Fruit fly (Drosophila melanogaster) whole organism, embryonic: ENCODE measurements around the gene CG13097.

ENCODE experiments used
- Blimp-1 ChIP-seq: fragments of 200-800 bp; sonication (Bioruptor generic); optimal IDR thresholded peaks from 3 replicates; lab custom pipeline; 2018; ENCODE audit warnings: missing biosample characterization, missing genetic modification characterization, mild to moderate bottlenecking, moderate library complexity, missing genetic modification reagents
- CG10959 ChIP-seq: fragments of 200-800 bp; sonication (Bioruptor generic); IDR thresholded peaks from 2 replicates; pipeline ENCODE4 v1.3.6; 2022; ENCODE audit warnings: missing biosample characterization, missing genetic modification characterization
- CG17328 ChIP-seq: fragments of 200-800 bp; sonication (Bioruptor generic); IDR thresholded peaks from 2 replicates; pipeline ENCODE4 v1.3.6; 2022; ENCODE audit warnings: missing biosample characterization, missing genetic modification characterization
- CG18476 ChIP-seq: fragments of 200-800 bp; sonication (Bioruptor generic); optimal IDR thresholded peaks from 2 replicates; lab custom pipeline; 2016; ENCODE audit warnings: missing biosample characterization, mild to moderate bottlenecking, missing genetic modification characterization
- CG31388 ChIP-seq: fragments of 200-800 bp; sonication (Bioruptor generic); optimal IDR thresholded peaks from 2 replicates; lab custom pipeline; 2016; ENCODE audit warnings: missing biosample characterization, missing genetic modification characterization
- CG4282 ChIP-seq: fragments of 200-800 bp; sonication (Bioruptor generic); optimal IDR thresholded peaks from 2 replicates; lab custom pipeline; 2016; ENCODE audit warnings: missing biosample characterization, missing genetic modification characterization
- CG4328 ChIP-seq: fragments of 200-800 bp; sonication (Bioruptor generic); optimal IDR thresholded peaks from 3 replicates; lab custom pipeline; 2017; ENCODE audit warnings: missing biosample characterization, missing genetic modification reagents, missing genetic modification characterization
- CG4360 ChIP-seq: fragments of 200-800 bp; sonication (Bioruptor generic); IDR thresholded peaks from 2 replicates; pipeline ENCODE4 v1.3.6; 2022; ENCODE audit warnings: missing biosample characterization, missing genetic modification characterization
- CG43689 ChIP-seq: fragments of 200-800 bp; sonication (Bioruptor generic); IDR thresholded peaks from 2 replicates; pipeline ENCODE4 v1.3.6; 2022; ENCODE audit warnings: missing biosample characterization, missing genetic modification characterization
- CG6654 ChIP-seq: fragments of 200-800 bp; sonication (Bioruptor generic); optimal IDR thresholded peaks from 2 replicates; lab custom pipeline; 2017; ENCODE audit warnings: missing biosample characterization, mild to moderate bottlenecking, missing genetic modification characterization
- CG7357 ChIP-seq: fragments of 200-800 bp; sonication (Bioruptor generic); IDR thresholded peaks from 3 replicates; pipeline ENCODE4 v1.3.6; 2022; ENCODE audit warnings: missing biosample characterization, missing genetic modification characterization
- CG7556 ChIP-seq: fragments of 200-800 bp; sonication (Bioruptor generic); optimal IDR thresholded peaks from 2 replicates; lab custom pipeline; 2017; ENCODE audit warnings: missing biosample characterization, mild to moderate bottlenecking, missing genetic modification characterization
- CHES-1-like ChIP-seq: fragments of 200-800 bp; sonication (Bioruptor generic); optimal IDR thresholded peaks from 2 replicates; lab custom pipeline; 2016; ENCODE audit warnings: missing biosample characterization, missing genetic modification characterization
- D ChIP-seq, 2 experiments: fragments of 200-800 bp in 1 of 2; fragments of >200 bp in 1 of 2; sonication (Bioruptor generic) in 1 of 2; optimal IDR thresholded peaks; 2 replicates in 1 of 2; 3 replicates in 1 of 2; lab custom pipeline; 2017; ENCODE audit warnings: mild to moderate bottlenecking in 1 of 2, missing biosample characterization in 1 of 2, missing genetic modification characterization in 1 of 2, missing genetic modification reagents in 1 of 2
- Deaf1 ChIP-seq: fragments of 200-800 bp; optimal IDR thresholded peaks from 3 replicates; lab custom pipeline; 2019; ENCODE audit warnings: missing biosample characterization, mild to moderate bottlenecking, missing genetic modification characterization, moderate library complexity
- Dip3 ChIP-seq: fragments of 200-800 bp; sonication (Bioruptor generic); optimal IDR thresholded peaks from 3 replicates; lab custom pipeline; 2016; ENCODE audit warnings: missing biosample characterization, missing genetic modification characterization
- Doc3 ChIP-seq: fragments of 200-800 bp; sonication (Bioruptor generic); IDR thresholded peaks from 3 replicates; pipeline ENCODE4 v1.3.6; 2022; ENCODE audit warnings: missing biosample characterization, missing genetic modification characterization; ENCODE audit not compliant: partially characterized antibody
- Elba2 ChIP-seq: fragments of 200-800 bp; sonication (Bioruptor generic); optimal IDR thresholded peaks from 3 replicates; lab custom pipeline; 2016; ENCODE audit warnings: missing biosample characterization, missing genetic modification characterization
- GATAe ChIP-seq: fragments of 200-800 bp; sonication (Bioruptor generic); conservative IDR thresholded peaks from 2 replicates; pipeline ENCODE4 v1.3.6; 2022; ENCODE audit warnings: missing biosample characterization, missing genetic modification characterization
- Gsc ChIP-seq: fragments of 200-800 bp; sonication (Bioruptor generic); IDR thresholded peaks from 2 replicates; pipeline ENCODE4 v1.3.6; 2022; ENCODE audit warnings: missing biosample characterization, missing genetic modification characterization
- Hr3 ChIP-seq: fragments of 200-800 bp; sonication (Bioruptor generic); optimal IDR thresholded peaks from 3 replicates; lab custom pipeline; 2016; ENCODE audit warnings: missing biosample characterization, missing genetic modification characterization
- Mad ChIP-seq: fragments of 200-800 bp; sonication (Bioruptor generic); optimal IDR thresholded peaks from 2 replicates; lab custom pipeline; 2016; ENCODE audit warnings: missing biosample characterization, missing genetic modification characterization
- Sox100B ChIP-seq: fragments of 200-800 bp; sonication (Bioruptor generic); optimal IDR thresholded peaks from 3 replicates; lab custom pipeline; 2018; ENCODE audit warnings: missing biosample characterization, mild to moderate bottlenecking, missing genetic modification characterization
- Stat92E ChIP-seq, 3 experiments: fragments of >200 bp in 2 of 3; fragments of 200-800 bp in 1 of 3; sonication (Bioruptor generic) in 1 of 3; optimal IDR thresholded peaks; 2 replicates each; lab custom pipeline; 2017 to 2019; ENCODE audit warnings: missing biosample characterization in 3 of 3, missing genetic modification characterization in 3 of 3, mild to moderate bottlenecking in 1 of 3, moderate library complexity in 1 of 3
- abd-A ChIP-seq: fragments of 200-800 bp; sonication (Bioruptor generic); optimal IDR thresholded peaks from 3 replicates; lab custom pipeline; 2019; ENCODE audit warnings: missing biosample characterization, mild to moderate bottlenecking, missing genetic modification characterization, moderate library complexity
- bcd ChIP-seq: fragments of 200-800 bp; sonication (Bioruptor generic); optimal IDR thresholded peaks from 2 replicates; lab custom pipeline; 2017; ENCODE audit warnings: missing biosample characterization, mild to moderate bottlenecking, missing genetic modification characterization
- corto ChIP-seq: fragments of 200-800 bp; sonication (Bioruptor generic); optimal IDR thresholded peaks from 2 replicates; lab custom pipeline; 2016; ENCODE audit warnings: missing biosample characterization, mild to moderate bottlenecking, missing genetic modification characterization, moderate library complexity
- dimm ChIP-seq: fragments of 200-800 bp; sonication (Bioruptor generic); IDR thresholded peaks from 2 replicates; pipeline ENCODE4 v1.3.6; 2022; ENCODE audit warnings: missing biosample characterization, missing genetic modification characterization
- esg ChIP-seq: fragments of 200-800 bp; sonication (Bioruptor generic); conservative IDR thresholded peaks from 2 replicates; pipeline ENCODE4 v1.3.6; 2022; ENCODE audit warnings: missing biosample characterization, missing genetic modification characterization
- ewg ChIP-seq: fragments of 200-800 bp; sonication (Bioruptor generic); optimal IDR thresholded peaks from 3 replicates; lab custom pipeline; 2017; ENCODE audit warnings: mild to moderate bottlenecking, missing biosample characterization, missing genetic modification reagents, missing genetic modification characterization
- fd3F ChIP-seq: fragments of 200-800 bp; sonication (Bioruptor generic); optimal IDR thresholded peaks from 2 replicates; lab custom pipeline; 2018; ENCODE audit warnings: missing biosample characterization, mild to moderate bottlenecking, missing genetic modification characterization, moderate library complexity
- fd96Cb ChIP-seq: fragments of 200-800 bp; sonication (Bioruptor generic); optimal IDR thresholded peaks from 2 replicates; lab custom pipeline; 2018; ENCODE audit warnings: missing biosample characterization, mild to moderate bottlenecking, missing genetic modification characterization, moderate library complexity
- fru ChIP-seq: fragments of >200 bp; optimal IDR thresholded peaks from 2 replicates; lab custom pipeline; 2017
- gcm2 ChIP-seq: fragments of 200-800 bp; sonication (Bioruptor generic); optimal IDR thresholded peaks from 2 replicates; lab custom pipeline; 2016; ENCODE audit warnings: missing biosample characterization, missing genetic modification characterization
- klu ChIP-seq: fragments of 200-800 bp; sonication (Bioruptor generic); IDR thresholded peaks from 2 replicates; pipeline ENCODE4 v1.3.6; 2022; ENCODE audit warnings: missing biosample characterization, missing genetic modification characterization
- knrl ChIP-seq: fragments of 200-800 bp; sonication (Bioruptor generic); IDR thresholded peaks from 3 replicates; pipeline ENCODE4 v1.3.6; 2022; ENCODE audit warnings: missing biosample characterization, missing genetic modification characterization; ENCODE audit not compliant: partially characterized antibody
- lab ChIP-seq: fragments of 200-800 bp; sonication (Bioruptor generic); optimal IDR thresholded peaks from 3 replicates; lab custom pipeline; 2017; ENCODE audit warnings: missing biosample characterization, missing genetic modification characterization, mild to moderate bottlenecking, moderate library complexity, missing genetic modification reagents
- repo ChIP-seq: fragments of 200-800 bp; sonication (Bioruptor generic); optimal IDR thresholded peaks from 2 replicates; lab custom pipeline; 2016; ENCODE audit warnings: missing biosample characterization, missing genetic modification characterization
- run ChIP-seq: fragments of 200-800 bp; sonication (Bioruptor generic); optimal IDR thresholded peaks from 3 replicates; lab custom pipeline; 2018; ENCODE audit warnings: missing biosample characterization, mild to moderate bottlenecking, missing genetic modification characterization
- sima ChIP-seq: fragments of 200-800 bp; sonication (Bioruptor generic); optimal IDR thresholded peaks from 2 replicates; lab custom pipeline; 2016; ENCODE audit warnings: missing biosample characterization, missing genetic modification characterization
- slp2 ChIP-seq: fragments of 200-800 bp; sonication (Bioruptor generic); optimal IDR thresholded peaks from 2 replicates; lab custom pipeline; 2016; ENCODE audit warnings: missing biosample characterization, missing genetic modification characterization
- sna ChIP-seq: fragments of 200-800 bp; sonication (Bioruptor generic); IDR thresholded peaks from 2 replicates; pipeline ENCODE4 v1.3.6; 2022; ENCODE audit warnings: missing biosample characterization, missing genetic modification characterization; ENCODE audit not compliant: partially characterized antibody
- sob ChIP-seq: fragments of 200-800 bp; sonication (Bioruptor generic); IDR thresholded peaks from 2 replicates; pipeline ENCODE4 v1.3.6; 2022; ENCODE audit warnings: missing biosample characterization, missing genetic modification characterization
- ssp ChIP-seq: fragments of 200-800 bp; sonication (Bioruptor generic); IDR thresholded peaks from 2 replicates; pipeline ENCODE4 v1.3.6; 2022; ENCODE audit warnings: missing biosample characterization, missing genetic modification characterization
- unc-4 ChIP-seq: fragments of 200-800 bp; sonication (Bioruptor generic); IDR thresholded peaks from 2 replicates; pipeline ENCODE4 v1.3.6; 2022; ENCODE audit warnings: missing biosample characterization, missing genetic modification characterization; ENCODE audit not compliant: partially characterized antibody

The CG13097 gene

DNA sequence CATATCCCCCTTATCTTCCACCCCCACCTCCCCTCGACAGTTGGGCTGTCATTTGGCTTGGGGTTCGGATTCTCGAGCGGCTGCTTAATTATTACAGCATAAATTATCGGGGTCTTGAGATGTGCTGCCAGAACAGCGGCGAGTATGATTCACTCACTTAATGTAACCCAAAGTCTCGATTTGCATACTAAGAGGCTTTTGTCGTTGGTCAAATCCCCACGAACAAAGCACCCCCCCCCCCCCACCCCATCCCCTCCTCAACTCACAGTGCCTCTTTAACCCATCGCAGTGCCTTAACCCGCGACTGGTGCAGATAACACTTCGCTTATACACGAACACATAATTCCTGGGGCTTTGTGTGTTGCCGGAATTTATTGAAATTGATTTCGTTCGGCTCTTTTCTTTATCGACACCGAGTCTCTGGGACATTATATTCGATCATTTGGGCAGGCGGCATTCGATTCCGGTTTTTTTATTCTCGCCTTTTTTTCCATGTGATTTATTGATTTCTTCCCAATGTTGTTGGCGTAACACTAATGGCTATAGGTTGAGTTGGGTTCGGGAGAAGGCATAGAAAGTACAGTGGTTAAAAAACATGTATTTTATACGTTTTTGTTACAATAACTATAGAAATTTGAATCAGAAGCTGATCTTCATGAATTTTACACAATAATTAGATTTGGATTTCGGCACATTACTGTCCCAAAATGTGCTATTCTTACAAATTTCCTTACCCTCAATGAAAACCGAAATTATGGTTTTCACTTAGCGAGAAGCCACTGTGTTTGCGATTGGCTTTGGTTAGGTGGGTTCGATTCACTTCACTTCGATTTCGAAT lies 39.3 kb upstream of the CG13097 start (continued):
- TF ChIP-seq repo (GFP tag; lab: Kevin White, UChicago) (no peak), klu (GFP tag; lab: Robert Waterston, UW) (no peak; the same call in 1 of the 2 replicates), CG6654 (GFP tag; lab: Kevin White, UChicago) (no peak), fd3F (GFP tag; lab: Kevin White, UChicago) (no peak), fru (lab: Kevin White, UChicago) (no peak), run (tag; lab: Kevin White, UChicago) (no peak), Stat92E (GFP tag; optimal IDR thresholded peaks at IDR 0.05; lab: Kevin White, UChicago) (no peak), CG18476 (GFP tag; lab: Kevin White, UChicago) (peak; percentile 3), abd-A (peak; percentile 70), sima (GFP tag; lab: Kevin White, UChicago) (no peak), Sox100B (GFP tag; lab: Kevin White, UChicago) (peak; percentile 30), CG4328 (GFP tag; lab: Kevin White, UChicago) (no peak), CG10959 (GFP tag; lab: Robert Waterston, UW) (peak; percentile 61; the same call in 1 of the 2 replicates), CG4282 (GFP tag; lab: Kevin White, UChicago) (no peak), Deaf1 (tag; lab: Kevin White, UChicago) (peak; percentile 71), Elba2 (no peak), CG4360 (GFP tag; lab: Robert Waterston, UW) (no peak), GATAe (GFP tag; lab: Robert Waterston, UW) (no peak), Blimp-1 (GFP tag; lab: Kevin White, UChicago) (peak; percentile 88), Doc3 (no peak), D (optimal IDR thresholded peaks at IDR 0.05; lab: Kevin White, UChicago) (no peak), D (GFP tag; optimal IDR thresholded peaks at IDR 0.05; lab: Kevin White, UChicago) (peak; percentile 37), esg (GFP tag; lab: Robert Waterston, UW) (0 out of 2 replicates have a peak, but pooled peaks have one; percentile 22), Dip3 (peak; percentile 19), Gsc (GFP tag; lab: Robert Waterston, UW) (no peak), CG43689 (GFP tag; lab: Robert Waterston, UW) (no peak), CHES-1-like (GFP tag; lab: Kevin White, UChicago) (no peak), corto (GFP tag; lab: Kevin White, UChicago) (no peak), CG7556 (GFP tag; lab: Kevin White, UChicago) (peak; percentile 61), slp2 (GFP tag; lab: Kevin White, UChicago) (no peak), CG17328 (GFP tag; lab: Robert Waterston, UW) (peak; percentile 73), sob (GFP tag; lab: Robert Waterston, UW) (0 out of 2 replicates have a peak, but pooled peaks have one; percentile 25), sna (GFP tag; lab: Robert Waterston, UW) (no peak), lab (GFP tag; lab: Kevin White, UChicago) (no peak), bcd (GFP tag; lab: Kevin White, UChicago) (no peak), CG7357 (GFP tag; lab: Robert Waterston, UW) (no peak), fd96Cb (tag; lab: Kevin White, UChicago) (peak; percentile 34), knrl (GFP tag; lab: Robert Waterston, UW) (no peak), CG31388 (GFP tag; lab: Kevin White, UChicago) (no peak), gcm2 (GFP tag; lab: Kevin White, UChicago) (peak; percentile 35), dimm (GFP tag; lab: Robert Waterston, UW) (no peak), unc-4 (GFP tag; lab: Robert Waterston, UW) (no peak), Hr3 (GFP tag; lab: Kevin White, UChicago) (no peak), ewg (GFP tag; lab: Kevin White, UChicago) (peak; percentile 39), ssp (no peak), Mad (GFP tag; lab: Kevin White, UChicago) (no peak)
